Fruit fly (Drosophila melanogaster): ENCODE measurements around the gene CG5906.

DNA sequence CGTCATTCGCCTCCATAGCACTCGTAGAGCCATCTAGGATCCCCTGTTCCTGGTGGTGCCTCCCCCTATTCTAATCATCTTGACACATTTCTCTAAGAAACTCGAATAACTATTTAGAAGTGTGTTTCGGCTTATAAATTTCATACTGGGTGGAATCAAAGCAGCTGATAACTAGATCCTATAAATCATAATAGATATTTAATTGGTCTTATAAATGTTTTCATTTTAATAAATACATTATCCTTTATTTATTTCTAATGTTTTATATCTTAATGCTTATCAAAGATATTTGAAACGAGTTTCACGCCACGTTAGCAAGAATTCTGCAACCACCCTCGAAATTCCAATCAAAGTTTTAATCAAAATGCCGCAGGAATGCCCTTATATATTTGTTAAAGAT lies at the start of gene CG5906:
- no peak for TF ChIP-seq psq (optimal IDR thresholded peaks at IDR 0.05)
- TF ChIP-seq EcR (GFP tag; optimal IDR thresholded peaks at IDR 0.05): no peak
- TF ChIP-seq pan (optimal IDR thresholded peaks at IDR 0.05): no peak

All from whole organism.